Worm (Caenorhabditis elegans) whole organism, L4 larva: ENCODE data around the gene T23E7.2.

Source experiments
- F10B5.3 ChIP-seq: sonication (generic microtip); optimal IDR thresholded peaks from 2 replicates; lab custom pipeline; 2016; ENCODE audit warnings: mild to moderate bottlenecking, missing genetic modification characterization, missing compliant biosample characterization
- F37D6.2 ChIP-seq: sonication (generic microtip); optimal IDR thresholded peaks from 2 replicates; lab custom pipeline; 2016; ENCODE audit warnings: mild to moderate bottlenecking, missing genetic modification characterization, missing compliant biosample characterization
- R02D3.7 ChIP-seq: fragments of 150-350 bp; sonication (generic microtip); optimal IDR thresholded peaks from 3 replicates; lab custom pipeline; 2014; ENCODE audit warnings: missing biosample characterization, missing genetic modification characterization
- aha-1 ChIP-seq: fragments of 150-350 bp; peaks from one replicate; lab custom pipeline; 2014; ENCODE audit warnings: missing biosample characterization, missing genetic modification characterization
- aly-2 ChIP-seq: sonication (generic microtip); optimal IDR thresholded peaks from 2 replicates; lab custom pipeline; 2018; ENCODE audit warnings: missing biosample characterization, missing genetic modification characterization
- ceh-32 ChIP-seq: sonication (generic microtip); optimal IDR thresholded peaks from 2 replicates; lab custom pipeline; 2016; ENCODE audit warnings: mild to moderate bottlenecking, missing genetic modification characterization, missing compliant biosample characterization; ENCODE audit not compliant: poor library complexity
- ces-1 ChIP-seq: fragments of 150-350 bp; sonication (generic microtip); optimal IDR thresholded peaks from 4 replicates; lab custom pipeline; 2014; ENCODE audit warnings: missing biosample characterization, missing genetic modification reagents, missing genetic modification characterization
- ctbp-1 ChIP-seq: fragments of 200-800 bp; sonication (Bioruptor generic); IDR thresholded peaks from 2 replicates; pipeline ENCODE4 v1.3.6; 2022; ENCODE audit warnings: missing genetic modification reagents, missing genetic modification characterization, missing compliant biosample characterization
- daf-16 ChIP-seq, 3 experiments: sonication (generic microtip); optimal IDR thresholded peaks; 2 replicates each; lab custom pipeline; 2016 to 2017; ENCODE audit warnings: missing genetic modification characterization in 3 of 3, missing genetic modification reagents in 3 of 3, mild to moderate bottlenecking in 2 of 3, missing compliant biosample characterization in 2 of 3, missing biosample characterization in 1 of 3, moderate library complexity in 1 of 3
- daf-19 ChIP-seq: fragments of 200-800 bp; sonication (Bioruptor generic); conservative IDR thresholded peaks from 2 replicates; pipeline ENCODE4 v1.3.6; 2022; ENCODE audit warnings: missing genetic modification characterization, missing compliant biosample characterization
- dmd-6 ChIP-seq: fragments of 200-800 bp; sonication (Bioruptor generic); IDR thresholded peaks from 2 replicates; pipeline ENCODE4 v1.3.6; 2022; ENCODE audit warnings: missing genetic modification reagents, missing genetic modification characterization, missing compliant biosample characterization
- dmd-9 ChIP-seq: fragments of 200-800 bp; sonication (Bioruptor generic); IDR thresholded peaks from 2 replicates; pipeline ENCODE4 v1.3.6; 2022; ENCODE audit warnings: missing genetic modification reagents, missing genetic modification characterization, missing compliant biosample characterization
- dve-1 ChIP-seq: sonication (generic microtip); optimal IDR thresholded peaks from 2 replicates; lab custom pipeline; 2017; ENCODE audit warnings: antibody characterized with exemption, mild to moderate bottlenecking, missing genetic modification characterization, missing compliant biosample characterization; ENCODE audit not compliant: insufficient read depth
- fkh-10 ChIP-seq: fragments of 150-350 bp; optimal IDR thresholded peaks from 2 replicates; lab custom pipeline; 2014; ENCODE audit warnings: missing biosample characterization, missing genetic modification reagents, missing genetic modification characterization
- hif-1 ChIP-seq, 2 experiments: sonication (generic microtip); optimal IDR thresholded peaks; 2 replicates each; lab custom pipeline; 2016 to 2017; ENCODE audit warnings: missing compliant biosample characterization in 2 of 2, missing genetic modification characterization in 2 of 2, missing genetic modification reagents in 2 of 2, missing genotype in 2 of 2, mild to moderate bottlenecking in 1 of 2
- hlh-11 ChIP-seq: fragments of 200-800 bp; sonication (Bioruptor generic); optimal IDR thresholded peaks from 2 replicates; lab custom pipeline; 2018; ENCODE audit warnings: mild to moderate bottlenecking, missing genetic modification characterization, missing compliant biosample characterization
- hlh-30 ChIP-seq: sonication (generic microtip); optimal IDR thresholded peaks from 2 replicates; lab custom pipeline; 2017; ENCODE audit warnings: antibody characterized with exemption, mild to moderate bottlenecking, missing genetic modification characterization, missing compliant biosample characterization; ENCODE audit not compliant: insufficient read depth
- hmg-1.1 ChIP-seq: fragments of 200-800 bp; sonication (Bioruptor generic); IDR thresholded peaks from 2 replicates; pipeline ENCODE4 v1.3.6; 2022; ENCODE audit warnings: missing genetic modification reagents, missing genetic modification characterization, missing compliant biosample characterization
- jun-1 ChIP-seq: fragments of 150-350 bp; optimal IDR thresholded peaks from 2 replicates; lab custom pipeline; 2014; ENCODE audit warnings: missing biosample characterization, missing genetic modification reagents, missing genetic modification characterization
- lsy-2 ChIP-seq, 2 experiments: fragments of 150-350 bp in 1 of 2; sonication (generic microtip) in 1 of 2; optimal IDR thresholded peaks; 2 replicates each; lab custom pipeline; 2014 to 2017; ENCODE audit warnings: missing biosample characterization in 2 of 2, missing genetic modification characterization in 2 of 2
- mdl-1 ChIP-seq, 2 experiments: fragments of 150-350 bp in 1 of 2; sonication (generic microtip) in 1 of 2; optimal IDR thresholded peaks; 2 replicates each; lab custom pipeline; 2014 to 2017; ENCODE audit warnings: missing biosample characterization in 2 of 2, missing genetic modification characterization in 2 of 2
- mes-2 ChIP-seq: sonication (generic microtip); optimal IDR thresholded peaks from 2 replicates; lab custom pipeline; 2016; ENCODE audit warnings: missing genotype, mild to moderate bottlenecking, missing genetic modification characterization, missing compliant biosample characterization; ENCODE audit not compliant: poor library complexity, severe bottlenecking
- nhr-11 ChIP-seq: fragments of 150-350 bp; optimal IDR thresholded peaks from 2 replicates; lab custom pipeline; 2014; ENCODE audit warnings: missing biosample characterization, missing genetic modification characterization
- nhr-25 ChIP-seq: sonication (generic microtip); optimal IDR thresholded peaks from 2 replicates; lab custom pipeline; 2017; ENCODE audit warnings: missing genetic modification characterization, mild to moderate bottlenecking, missing compliant biosample characterization, antibody characterized with exemption, moderate library complexity, borderline replicate concordance; ENCODE audit not compliant: insufficient read depth
- nhr-28 ChIP-seq: fragments of 150-350 bp; optimal IDR thresholded peaks from 2 replicates; lab custom pipeline; 2014; ENCODE audit warnings: missing biosample characterization, missing genetic modification characterization
- nhr-6 ChIP-seq: fragments of 150-350 bp; optimal IDR thresholded peaks from 2 replicates; lab custom pipeline; 2014; ENCODE audit warnings: missing biosample characterization, missing genetic modification characterization
- nhr-77 ChIP-seq: fragments of 150-350 bp; optimal IDR thresholded peaks from 2 replicates; lab custom pipeline; 2014; ENCODE audit warnings: missing biosample characterization, missing genetic modification characterization
- php-3 ChIP-seq: fragments of 200-800 bp; sonication (Bioruptor generic); IDR thresholded peaks from 2 replicates; pipeline ENCODE4 v1.3.6; 2022; ENCODE audit warnings: missing genetic modification reagents, missing genetic modification characterization, missing compliant biosample characterization
- rbr-2 ChIP-seq: sonication (generic microtip); optimal IDR thresholded peaks from 2 replicates; lab custom pipeline; 2016; ENCODE audit warnings: missing genotype, missing genetic modification characterization, missing compliant biosample characterization
- saeg-2 ChIP-seq: fragments of 200-800 bp; sonication (Bioruptor generic); IDR thresholded peaks from 2 replicates; pipeline ENCODE4 v1.3.6; 2022; ENCODE audit warnings: missing genetic modification reagents, missing genetic modification characterization, missing compliant biosample characterization
- snpc-4 ChIP-seq: fragments of 150-350 bp; optimal IDR thresholded peaks from 2 replicates; lab custom pipeline; 2014; ENCODE audit warnings: missing biosample characterization, missing genetic modification characterization
- spr-1 ChIP-seq: sonication (generic microtip); optimal IDR thresholded peaks from 2 replicates; lab custom pipeline; 2016; ENCODE audit warnings: mild to moderate bottlenecking, missing genetic modification characterization, missing compliant biosample characterization
- tra-1 ChIP-seq: fragments of 200-800 bp; sonication (Bioruptor generic); IDR thresholded peaks from 2 replicates; pipeline ENCODE4 v1.3.6; 2022; ENCODE audit warnings: missing genetic modification reagents, missing genetic modification characterization, missing compliant biosample characterization
- unc-130 ChIP-seq: sonication (generic microtip); optimal IDR thresholded peaks from 2 replicates; lab custom pipeline; 2016; ENCODE audit warnings: missing genetic modification reagents, missing genetic modification characterization, missing compliant biosample characterization

Gene T23E7.2

DNA sequence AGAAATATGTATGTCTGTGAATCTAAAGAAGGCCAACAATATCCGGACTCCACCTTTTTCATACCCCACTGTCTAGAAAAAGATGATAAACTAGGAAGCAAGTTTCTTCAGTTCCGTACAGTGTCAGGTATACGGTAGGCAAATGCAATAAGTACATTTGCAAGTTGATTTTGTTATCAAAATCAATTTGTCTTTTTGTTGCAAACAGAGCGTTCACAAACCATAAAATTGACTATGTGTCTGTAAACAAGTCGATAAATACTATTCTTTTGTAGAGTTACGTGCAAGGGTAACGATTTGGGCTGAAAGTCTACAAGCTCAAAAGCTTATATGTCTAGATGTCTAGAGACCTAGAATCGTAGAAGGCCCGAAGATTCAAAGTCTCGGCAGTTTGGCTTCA is 45.1 kb upstream of the T23E7.2 start:
- TF ChIP-seq ceh-32 (tag; lab: Kevin White, UChicago), result no peak
- TF ChIP-seq aha-1, result peak; percentile 87
- 0 out of 2 replicates have a peak, but pooled peaks have one; percentile 17 for TF ChIP-seq php-3 (GFP tag; lab: Robert Waterston, UW)
- no peak for TF ChIP-seq daf-19 (GFP tag; lab: Robert Waterston, UW)
- no peak for TF ChIP-seq dmd-6 (GFP tag; lab: Robert Waterston, UW)
- TF ChIP-seq spr-1 (tag; lab: Kevin White, UChicago), result no peak
- no peak for TF ChIP-seq snpc-4 (tag; lab: Kevin White, UChicago)
- TF ChIP-seq daf-16 (GFP tag; optimal IDR thresholded peaks at IDR 0.05; lab: Kevin White, UChicago), result no peak
- peak; percentile 70 for TF ChIP-seq daf-16 (tag; optimal IDR thresholded peaks at IDR 0.05; lab: Kevin White, UChicago)
- TF ChIP-seq jun-1 (tag; lab: Kevin White, UChicago), result no peak
- no peak for TF ChIP-seq F10B5.3 (tag; lab: Kevin White, UChicago)
- TF ChIP-seq, all 104 proteins: peak for 3

- TF ChIP-seq php-3 (GFP tag; lab: Robert Waterston, UW) (0 out of 2 replicates have a peak, but pooled peaks have one; percentile 13), ceh-32 (tag; lab: Kevin White, UChicago) (no peak), nhr-28 (tag; lab: Kevin White, UChicago) (peak; percentile 39), mes-2 (tag; lab: Kevin White, UChicago) (peak; percentile 33), daf-16 (GFP tag; optimal IDR thresholded peaks at IDR 0.05; lab: Kevin White, UChicago) (no peak), daf-16 (tag; optimal IDR thresholded peaks at IDR 0.05; lab: Kevin White, UChicago) (peak; percentile 91), ces-1 (GFP tag; lab: Kevin White, UChicago) (no peak), lsy-2 (tag; optimal IDR thresholded peaks at IDR 0.05; lab: Kevin White, UChicago) (peak in 1 of 2 experiments; percentile 16), dmd-6 (GFP tag; lab: Robert Waterston, UW) (peak; percentile 14; the same call in 1 of the 2 replicates), dmd-9 (GFP tag; lab: Robert Waterston, UW) (no peak)
- TF ChIP-seq, all 104 proteins: peak for 6
These were observed 44.2 kb upstream of the T23E7.2 start for ce11 chrX:17626599-17626998.

DNA sequence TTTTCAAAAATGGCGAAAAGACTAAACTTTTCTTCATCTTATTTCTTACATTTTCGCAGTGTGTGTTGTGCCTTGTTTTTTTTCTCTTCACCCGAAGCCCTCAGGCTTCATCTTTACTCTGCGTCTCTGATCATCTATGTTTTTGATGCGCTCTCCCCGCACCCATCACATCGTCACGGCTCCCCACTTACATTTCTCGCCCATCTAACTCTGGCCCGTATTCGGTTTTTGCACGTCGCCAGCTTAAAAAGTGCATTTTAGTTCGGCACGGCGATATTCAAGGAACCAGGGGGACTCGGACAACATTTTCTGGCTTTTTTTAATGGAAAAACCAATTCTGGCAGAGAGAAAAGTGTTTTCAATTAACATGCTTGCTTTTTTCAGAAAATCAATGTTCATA is 43.4 kb upstream of the T23E7.2 start:
- TF ChIP-seq nhr-11 (tag; lab: Kevin White, UChicago) (peak; percentile 16), hmg-1.1 (GFP tag; lab: Robert Waterston, UW) (peak; percentile 44; the same call in 1 of the 2 replicates), nhr-25 (tag; lab: Kevin White, UChicago) (no peak), nhr-77 (tag; lab: Kevin White, UChicago) (no peak), F37D6.2 (tag; lab: Kevin White, UChicago) (peak; percentile 12), aha-1 (peak; percentile 100), hlh-11 (peak; percentile 19), hif-1 (tag; optimal IDR thresholded peaks at IDR 0.05; lab: Kevin White, UChicago) (peak; percentile 59 to 98), ctbp-1 (GFP tag; lab: Robert Waterston, UW) (0 out of 2 replicates have a peak, but pooled peaks have one; percentile 50), tra-1 (GFP tag; lab: Robert Waterston, UW) (no peak), nhr-6 (no peak), dve-1 (tag; lab: Kevin White, UChicago) (peak; percentile 18), aly-2 (no peak), rbr-2 (tag; lab: Kevin White, UChicago) (peak; percentile 18), saeg-2 (GFP tag; lab: Robert Waterston, UW) (no peak), unc-130 (GFP tag; lab: Kevin White, UChicago) (no peak), lsy-2 (tag; optimal IDR thresholded peaks at IDR 0.05; lab: Kevin White, UChicago) (peak in 1 of 2 experiments; percentile 43), fkh-10 (GFP tag; lab: Kevin White, UChicago) (peak; percentile 30), hlh-30 (peak; percentile 34), mdl-1 (tag; optimal IDR thresholded peaks at IDR 0.05; lab: Kevin White, UChicago) (peak in 1 of 2 experiments; percentile 16), R02D3.7 (tag; lab: Kevin White, UChicago) (no peak)
